Worm (Caenorhabditis elegans): ENCODE data around the gene F59F3.6.
A peak's percentile ranks its signal among the peaks of the same experiment; 100 is the strongest.

The F59F3.6 gene

DNA sequence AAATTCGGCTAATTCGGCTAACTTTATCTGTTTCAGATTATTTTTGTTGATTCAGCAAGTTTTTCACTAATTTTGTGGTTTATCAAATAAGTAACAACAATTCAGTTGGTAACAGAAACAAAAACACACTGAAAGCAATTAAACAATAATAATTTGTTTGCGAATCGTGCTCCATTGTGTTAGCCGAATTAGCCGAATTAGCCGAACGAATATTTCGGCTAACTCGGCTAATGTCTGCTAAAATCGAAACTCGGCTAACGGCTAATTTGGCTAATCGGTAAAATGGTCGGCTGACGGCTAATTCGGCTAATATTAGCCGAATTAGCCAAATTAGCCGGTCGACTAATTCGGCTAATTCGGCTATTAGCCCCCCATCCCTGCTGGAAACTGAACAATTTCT, 4.6 kb upstream of the F59F3.6 start:
- TF ChIP-seq ama-1 (optimal IDR thresholded peaks at IDR 0.05) = no peak
- no peak for TF ChIP-seq mab-9 (GFP tag; IDR thresholded peaks at IDR 0.05)
- TF ChIP-seq egl-13 (tag; optimal IDR thresholded peaks at IDR 0.05) = no peak
- TF ChIP-seq xbp-1 (tag; optimal IDR thresholded peaks at IDR 0.05) = no peak
- no peak for TF ChIP-seq tbx-2 (tag; optimal IDR thresholded peaks at IDR 0.05)
- TF ChIP-seq sup-37 (GFP tag; optimal IDR thresholded peaks at IDR 0.05) = no peak
- TF ChIP-seq jun-1 (tag; optimal IDR thresholded peaks at IDR 0.05) = no peak
- no peak for TF ChIP-seq ceh-63 (GFP tag; optimal IDR thresholded peaks at IDR 0.05)

- TF ChIP-seq Y116A8C.19 (tag; optimal IDR thresholded peaks at IDR 0.05; ENCODE audit: borderline replicate concordance) (no peak), efl-1 (optimal IDR thresholded peaks at IDR 0.05) (no peak), efl-1 (GFP tag; optimal IDR thresholded peaks at IDR 0.05 in 1 of 2) (peak in 1 of 2 experiments; percentile 49), swsn-7 (tag; optimal IDR thresholded peaks at IDR 0.05) (no peak)
These were observed 2.7 kb upstream of the F59F3.6 start, which contains the start of gene col-177 for ce11 chrX:11001750-11002149. Gene col-177 (minus strand): TSS chrX:11001850.

- TF ChIP-seq nhr-85 (tag) (no peak), blmp-1 (tag; optimal IDR thresholded peaks at IDR 0.05) (peak; percentile 37)
These were observed 6.9 kb downstream of the F59F3.6 start, which contains the start of gene ver-3 for ce11 chrX:10992177-10992576. Gene ver-3 (plus strand): TSS chrX:10992477.

ce11 chrX:10991352-10992172, 7.5 kb downstream of the F59F3.6 start:
- no peak for TF ChIP-seq nhr-71 (tag; optimal IDR thresholded peaks at IDR 0.05)
- TF ChIP-seq fkh-4 (tag; optimal IDR thresholded peaks at IDR 0.05; ENCODE audit: borderline replicate concordance) = no peak
- TF ChIP-seq vab-15 (tag; optimal IDR thresholded peaks at IDR 0.05) = no peak
- no peak for TF ChIP-seq efl-3 (GFP tag; optimal IDR thresholded peaks at IDR 0.05)
- no peak for TF ChIP-seq dpl-1 (GFP tag; optimal IDR thresholded peaks at IDR 0.05)
- TF ChIP-seq elt-2 (tag; optimal IDR thresholded peaks at IDR 0.05) = no peak
- no peak for TF ChIP-seq egl-27 (tag; optimal IDR thresholded peaks at IDR 0.05)
- TF ChIP-seq unc-98 (GFP tag; IDR thresholded peaks at IDR 0.05) = no peak
- TF ChIP-seq pag-3 (tag; optimal IDR thresholded peaks at IDR 0.05; ENCODE audit: borderline replicate concordance, insufficient read depth) = no peak
- TF ChIP-seq rnt-1 (tag; optimal IDR thresholded peaks at IDR 0.05) = no peak
- no peak for TF ChIP-seq zag-1 (tag; optimal IDR thresholded peaks at IDR 0.05)
- TF ChIP-seq fkh-8 (tag; optimal IDR thresholded peaks at IDR 0.05) = no peak
- TF ChIP-seq nhr-28 (tag; optimal IDR thresholded peaks at IDR 0.05) = no peak
- TF ChIP-seq alr-1 (tag; optimal IDR thresholded peaks at IDR 0.05; ENCODE audit: borderline replicate concordance) = no peak
- no peak for TF ChIP-seq elt-3 (tag; optimal IDR thresholded peaks at IDR 0.05)
- TF ChIP-seq isw-1 (GFP tag; IDR thresholded peaks at IDR 0.05) = no peak
- no peak for TF ChIP-seq lsy-2 (tag; optimal IDR thresholded peaks at IDR 0.05)
- TF ChIP-seq efl-1 (optimal IDR thresholded peaks at IDR 0.05) = no peak
- TF ChIP-seq efl-1 (GFP tag; optimal IDR thresholded peaks at IDR 0.05 in 1 of 2) = no peak

DNA sequence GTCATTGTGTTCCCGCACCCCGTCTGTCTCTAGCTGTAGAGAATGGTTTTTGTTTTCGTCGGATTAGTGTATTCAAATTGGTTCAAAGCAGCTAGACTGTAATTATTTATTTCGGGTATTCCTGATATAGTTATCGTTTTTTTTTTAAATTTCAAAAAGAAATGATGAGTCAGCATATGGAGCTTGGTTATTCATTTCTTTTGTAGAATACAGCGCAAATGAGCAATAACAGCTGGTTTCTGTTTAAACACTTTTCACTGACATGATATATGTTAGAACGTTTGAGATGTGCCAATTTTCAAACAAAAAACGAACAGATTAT, 8.3 kb downstream of the F59F3.6 start:
- TF ChIP-seq mef-2 (tag; optimal IDR thresholded peaks at IDR 0.05) (no peak), snpc-4 (tag; optimal IDR thresholded peaks at IDR 0.05) (no peak), Y116A8C.19 (tag; optimal IDR thresholded peaks at IDR 0.05; ENCODE audit: borderline replicate concordance) (no peak), ceh-88 (GFP tag; IDR thresholded peaks at IDR 0.05) (no peak), tlp-1 (tag; optimal IDR thresholded peaks at IDR 0.05) (no peak), nhr-84 (tag; optimal IDR thresholded peaks at IDR 0.05) (no peak), nhr-90 (tag; optimal IDR thresholded peaks at IDR 0.05; ENCODE audit: poor library complexity) (no peak), mep-1 (tag; optimal IDR thresholded peaks at IDR 0.05) (no peak), efl-3 (GFP tag; optimal IDR thresholded peaks at IDR 0.05) (no peak), ztf-11 (tag; optimal IDR thresholded peaks at IDR 0.05) (no peak), fkh-8 (tag; optimal IDR thresholded peaks at IDR 0.05) (no peak), mdl-1 (tag; optimal IDR thresholded peaks at IDR 0.05) (no peak)

Data from whole organism, L1 larva.